Fruit fly (Drosophila melanogaster) whole organism, wandering third instar larva: ENCODE results near the gene CG32568.

ENCODE experiments used
- Dfd ChIP-seq: fragments of >200 bp; optimal IDR thresholded peaks from 2 replicates; lab custom pipeline; 2017; ENCODE audit warnings: missing biosample characterization, missing genetic modification characterization
- GATAd ChIP-seq: sonication (Bioruptor generic); optimal IDR thresholded peaks from 2 replicates; lab custom pipeline; 2016; ENCODE audit warnings: missing biosample characterization, missing genetic modification characterization
- Myc ChIP-seq: fragments of >200 bp; optimal IDR thresholded peaks from 2 replicates; lab custom pipeline; 2017
- Sp1 ChIP-seq: fragments of 200-800 bp; sonication (Bioruptor generic); optimal IDR thresholded peaks from 3 replicates; lab custom pipeline; 2019; ENCODE audit warnings: missing biosample characterization, mild to moderate bottlenecking, missing genetic modification characterization, moderate library complexity
- Vsx2 ChIP-seq: fragments of 200-300, 225-300 bp; sonication (Bioruptor generic); optimal IDR thresholded peaks from 2 replicates; lab custom pipeline; 2018; ENCODE audit warnings: missing biosample characterization, missing genetic modification characterization; ENCODE audit not compliant: partially characterized antibody
- dsf ChIP-seq: sonication (Bioruptor generic); optimal IDR thresholded peaks from 2 replicates; lab custom pipeline; 2016; ENCODE audit warnings: missing biosample characterization, missing genetic modification characterization, borderline replicate concordance
- h ChIP-seq: fragments of 200-800 bp; sonication (Bioruptor generic); optimal IDR thresholded peaks from 3 replicates; lab custom pipeline; 2016; ENCODE audit warnings: missing biosample characterization, mild to moderate bottlenecking, missing genetic modification characterization
- lola ChIP-seq: fragments of >200 bp; optimal IDR thresholded peaks from 2 replicates; lab custom pipeline; 2017; ENCODE audit warnings: missing biosample characterization, missing genetic modification characterization
- rgr ChIP-seq: fragments of 200-800 bp; sonication (Bioruptor generic); optimal IDR thresholded peaks from 3 replicates; lab custom pipeline; 2016; ENCODE audit warnings: missing biosample characterization, mild to moderate bottlenecking, missing genetic modification characterization
- sage ChIP-seq: fragments of 200-800 bp; sonication (Bioruptor generic); optimal IDR thresholded peaks from 2 replicates; lab custom pipeline; 2016; ENCODE audit warnings: missing biosample characterization, mild to moderate bottlenecking, missing genetic modification characterization
- sv ChIP-seq: fragments of 200-800 bp; sonication (Bioruptor generic); optimal IDR thresholded peaks from 3 replicates; lab custom pipeline; 2016; ENCODE audit warnings: missing biosample characterization, missing genetic modification characterization

DNA sequence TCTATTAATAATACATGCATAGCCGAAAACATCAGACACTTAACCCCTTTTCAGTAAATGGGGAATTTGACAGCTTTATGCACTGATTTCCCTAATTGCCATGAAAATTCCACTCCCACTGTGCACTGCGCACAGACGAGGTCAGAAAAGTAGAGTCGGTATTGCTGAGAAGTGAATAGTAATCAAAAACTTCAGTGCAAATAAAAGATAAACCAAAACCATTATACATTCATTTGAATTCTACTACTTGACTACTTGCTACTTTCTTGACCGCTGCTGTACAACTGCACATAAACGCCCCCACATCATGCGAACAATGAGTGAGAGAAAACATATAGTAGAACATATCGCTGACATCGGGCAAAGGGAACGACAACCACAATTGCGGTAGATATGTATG is 49.3 kb upstream of the CG32568 start:
- TF ChIP-seq sage (GFP tag; lab: Kevin White, UChicago), result no peak
- no peak for TF ChIP-seq Myc (lab: Kevin White, UChicago)
- no peak for TF ChIP-seq GATAd (GFP tag; lab: Kevin White, UChicago)
- TF ChIP-seq Dfd, result no peak
- no peak for TF ChIP-seq lola
- TF ChIP-seq Vsx2 (GFP tag; lab: Kevin White, UChicago), result no peak
- peak; percentile 20 for TF ChIP-seq Sp1 (GFP tag; lab: Kevin White, UChicago)
- no peak for TF ChIP-seq dsf (GFP tag; lab: Kevin White, UChicago)
- peak; percentile 74 for TF ChIP-seq rgr (GFP tag; lab: Kevin White, UChicago)
- TF ChIP-seq sv (GFP tag; lab: Kevin White, UChicago), result peak; percentile 57
- TF ChIP-seq h, result peak; percentile 68
